Worm (Caenorhabditis elegans) whole organism, L1 larva: ENCODE data around the gene Y71H2AM.3.

Experiments used
- C16A3.4 ChIP-seq: fragments of 150-350 bp; optimal IDR thresholded peaks from 2 replicates; lab custom pipeline; 2014; ENCODE audit warnings: missing biosample characterization, missing genetic modification characterization
- C34B4.2 ChIP-seq: sonication (generic microtip); optimal IDR thresholded peaks from 2 replicates; lab custom pipeline; 2017; ENCODE audit warnings: mild to moderate bottlenecking, missing genetic modification characterization, missing compliant biosample characterization
- Y116A8C.19 ChIP-seq: sonication (generic microtip); optimal IDR thresholded peaks from 2 replicates; lab custom pipeline; 2016; ENCODE audit warnings: missing compliant biosample characterization, missing genetic modification characterization, borderline replicate concordance
- aly-2 ChIP-seq: fragments of 150-350 bp; optimal IDR thresholded peaks from 2 replicates; lab custom pipeline; 2014; ENCODE audit warnings: missing biosample characterization, missing genetic modification characterization
- ama-1 ChIP-seq: fragments of 150-350 bp; optimal IDR thresholded peaks from 2 replicates; lab custom pipeline; 2014
- blmp-1 ChIP-seq: fragments of 150-350 bp; optimal IDR thresholded peaks from 2 replicates; lab custom pipeline; 2014; ENCODE audit warnings: missing biosample characterization, missing genetic modification characterization
- ceh-88 ChIP-seq: fragments of 200-800 bp; sonication (Bioruptor generic); IDR thresholded peaks from 2 replicates; pipeline ENCODE4 v1.3.6; 2022; ENCODE audit warnings: missing genetic modification characterization, missing compliant biosample characterization
- ceh-90 ChIP-seq: sonication (generic microtip); optimal IDR thresholded peaks from 2 replicates; lab custom pipeline; 2016; ENCODE audit warnings: missing genetic modification characterization, missing compliant biosample characterization
- ces-1 ChIP-seq: fragments of 150-350 bp; optimal IDR thresholded peaks from 2 replicates; lab custom pipeline; 2014; ENCODE audit warnings: missing biosample characterization, missing genetic modification reagents, missing genetic modification characterization
- dpl-1 ChIP-seq, 3 experiments: fragments of 150-350 bp in 2 of 3; sonication (generic microtip) in 1 of 3; optimal IDR thresholded peaks; 2 replicates each; lab custom pipeline; 2014 to 2017; ENCODE audit warnings: missing biosample characterization in 3 of 3, missing genetic modification characterization in 3 of 3, missing genetic modification reagents in 3 of 3
- efl-3 ChIP-seq: fragments of 200-800 bp; sonication (Bioruptor generic); optimal IDR thresholded peaks from 2 replicates; lab custom pipeline; 2018; ENCODE audit warnings: mild to moderate bottlenecking, missing genetic modification characterization, missing compliant biosample characterization
- elt-2 ChIP-seq: sonication (generic microtip); optimal IDR thresholded peaks from 2 replicates; lab custom pipeline; 2016; ENCODE audit warnings: missing genetic modification characterization, mild to moderate bottlenecking, inconsistent platforms, missing compliant biosample characterization, missing genetic modification reagents
- elt-3 ChIP-seq, 6 experiments: fragments of 150-350 bp in 1 of 6; sonication (generic microtip); optimal IDR thresholded peaks; 2 replicates each; lab custom pipeline; 2017 to 2018; ENCODE audit warnings: missing biosample characterization in 6 of 6, missing genetic modification characterization in 6 of 6, inconsistent platforms in 1 of 6
- ets-5 ChIP-seq: fragments of 200-800 bp; sonication (Bioruptor generic); IDR thresholded peaks from 2 replicates; pipeline ENCODE4 v1.3.6; 2022; ENCODE audit warnings: missing genetic modification characterization, missing compliant biosample characterization
- fkh-10 ChIP-seq: sonication (generic microtip); optimal IDR thresholded peaks from 2 replicates; lab custom pipeline; 2017; ENCODE audit warnings: missing biosample characterization, missing genetic modification reagents, missing genetic modification characterization
- fkh-4 ChIP-seq: sonication (generic microtip); optimal IDR thresholded peaks from 2 replicates; lab custom pipeline; 2016; ENCODE audit warnings: missing compliant biosample characterization, missing genetic modification characterization, borderline replicate concordance
- fkh-8 ChIP-seq: sonication (generic microtip); optimal IDR thresholded peaks from 2 replicates; lab custom pipeline; 2016; ENCODE audit warnings: mild to moderate bottlenecking, missing genetic modification characterization, missing compliant biosample characterization
- fos-1 ChIP-seq: fragments of 150-350 bp; optimal IDR thresholded peaks from 2 replicates; lab custom pipeline; 2014; ENCODE audit warnings: missing biosample characterization, missing genetic modification characterization
- grh-1 ChIP-seq: fragments of 200-800 bp; sonication (Bioruptor generic); IDR thresholded peaks from 2 replicates; pipeline ENCODE4 v1.3.6; 2022; ENCODE audit warnings: missing genetic modification reagents, missing genetic modification characterization, missing compliant biosample characterization
- irx-1 ChIP-seq: sonication (generic microtip); optimal IDR thresholded peaks from 2 replicates; lab custom pipeline; 2016; ENCODE audit warnings: missing genetic modification characterization, missing compliant biosample characterization
- lin-13 ChIP-seq: fragments of 150-350 bp; optimal IDR thresholded peaks from 2 replicates; lab custom pipeline; 2014; ENCODE audit warnings: missing biosample characterization, missing genetic modification reagents, missing genetic modification characterization
- lin-14 ChIP-seq: fragments of 200-800 bp; sonication (Bioruptor generic); optimal IDR thresholded peaks from 2 replicates; lab custom pipeline; 2018; ENCODE audit warnings: mild to moderate bottlenecking, missing genetic modification characterization, moderate library complexity, missing compliant biosample characterization
- lin-15B ChIP-seq: fragments of 150-350 bp; sonication (generic microtip); optimal IDR thresholded peaks from 3 replicates; lab custom pipeline; 2014; ENCODE audit warnings: missing biosample characterization, missing genetic modification characterization
- lin-39 ChIP-seq: fragments of 150-350 bp; optimal IDR thresholded peaks from 2 replicates; lab custom pipeline; 2014; ENCODE audit warnings: missing biosample characterization, missing genetic modification reagents, missing genetic modification characterization
- mab-9 ChIP-seq: fragments of 200-800 bp; sonication (Bioruptor generic); IDR thresholded peaks from 2 replicates; pipeline ENCODE4 v1.3.6; 2022; ENCODE audit warnings: missing genetic modification reagents, missing genetic modification characterization, missing compliant biosample characterization
- mdl-1 ChIP-seq, 2 experiments: fragments of 150-350 bp; optimal IDR thresholded peaks; 2 replicates each; lab custom pipeline; 2014 to 2017; ENCODE audit warnings: missing biosample characterization in 2 of 2, missing genetic modification characterization in 2 of 2, inconsistent platforms in 1 of 2
- mef-2 ChIP-seq: fragments of 150-350 bp; optimal IDR thresholded peaks from 2 replicates; lab custom pipeline; 2014; ENCODE audit warnings: missing biosample characterization, missing genetic modification characterization
- mep-1 ChIP-seq: fragments of 150-350 bp; optimal IDR thresholded peaks from 2 replicates; lab custom pipeline; 2014; ENCODE audit warnings: missing biosample characterization, missing genetic modification characterization
- nhr-19 ChIP-seq: fragments of 200-800 bp; sonication (Bioruptor generic); conservative IDR thresholded peaks from 2 replicates; pipeline ENCODE4 v1.3.6; 2022; ENCODE audit warnings: missing genetic modification characterization, missing compliant biosample characterization
- nhr-20 ChIP-seq: sonication (generic microtip); optimal IDR thresholded peaks from 2 replicates; lab custom pipeline; 2016; ENCODE audit warnings: mild to moderate bottlenecking, missing genetic modification characterization, missing compliant biosample characterization
- nhr-28 ChIP-seq: fragments of 150-350 bp; optimal IDR thresholded peaks from 2 replicates; lab custom pipeline; 2014; ENCODE audit warnings: missing biosample characterization, missing genetic modification characterization
- nhr-47 ChIP-seq: sonication (generic microtip); optimal IDR thresholded peaks from 2 replicates; lab custom pipeline; 2016; ENCODE audit warnings: mild to moderate bottlenecking, missing genetic modification characterization, moderate library complexity, missing compliant biosample characterization
- nhr-71 ChIP-seq: sonication (generic microtip); optimal IDR thresholded peaks from 2 replicates; lab custom pipeline; 2016; ENCODE audit warnings: mild to moderate bottlenecking, missing genetic modification characterization, moderate library complexity, missing compliant biosample characterization
- nhr-76 ChIP-seq: sonication (generic microtip); optimal IDR thresholded peaks from 2 replicates; lab custom pipeline; 2017; ENCODE audit warnings: missing biosample characterization, missing genetic modification characterization
- nhr-77 ChIP-seq: fragments of 150-350 bp; optimal IDR thresholded peaks from 2 replicates; lab custom pipeline; 2014; ENCODE audit warnings: missing biosample characterization, missing genetic modification characterization
- nhr-85 ChIP-seq: sonication (generic microtip); peaks from one replicate; lab custom pipeline; 2016; ENCODE audit warnings: missing genetic modification characterization, inconsistent platforms, missing compliant biosample characterization
- nhr-90 ChIP-seq: sonication (generic microtip); optimal IDR thresholded peaks from 2 replicates; lab custom pipeline; 2016; ENCODE audit warnings: mild to moderate bottlenecking, missing genetic modification characterization, missing compliant biosample characterization; ENCODE audit not compliant: poor library complexity
- pax-3 ChIP-seq: fragments of 200-800 bp; sonication (Bioruptor generic); optimal IDR thresholded peaks from 2 replicates; lab custom pipeline; 2018; ENCODE audit warnings: mild to moderate bottlenecking, missing genetic modification characterization, moderate library complexity, missing compliant biosample characterization
- pqm-1 ChIP-seq: sonication (generic microtip); optimal IDR thresholded peaks from 3 replicates; lab custom pipeline; 2017; ENCODE audit warnings: missing biosample characterization, missing genetic modification characterization
- rnt-1 ChIP-seq: sonication (generic microtip); optimal IDR thresholded peaks from 2 replicates; lab custom pipeline; 2016; ENCODE audit warnings: mild to moderate bottlenecking, missing genetic modification characterization, moderate library complexity, missing compliant biosample characterization
- skn-1 ChIP-seq: fragments of 150-350 bp; optimal IDR thresholded peaks from 2 replicates; lab custom pipeline; 2014; ENCODE audit warnings: missing biosample characterization, missing genetic modification characterization
- snpc-4 ChIP-seq: fragments of 150-350 bp; optimal IDR thresholded peaks from 2 replicates; lab custom pipeline; 2014; ENCODE audit warnings: missing biosample characterization, missing genetic modification characterization
- sox-4 ChIP-seq: sonication (generic microtip); optimal IDR thresholded peaks from 2 replicates; lab custom pipeline; 2016; ENCODE audit warnings: missing genetic modification characterization, missing compliant biosample characterization
- sup-37 ChIP-seq: fragments of 200-800 bp; sonication (Bioruptor generic); optimal IDR thresholded peaks from 2 replicates; lab custom pipeline; 2018; ENCODE audit warnings: mild to moderate bottlenecking, missing genetic modification characterization, missing compliant biosample characterization
- swsn-7 ChIP-seq: sonication (generic microtip); optimal IDR thresholded peaks from 2 replicates; lab custom pipeline; 2016; ENCODE audit warnings: missing genetic modification characterization, missing compliant biosample characterization
- tbx-2 ChIP-seq: sonication (generic microtip); optimal IDR thresholded peaks from 2 replicates; lab custom pipeline; 2016; ENCODE audit warnings: missing genetic modification characterization, missing compliant biosample characterization
- unc-130 ChIP-seq: fragments of 150-350 bp; optimal IDR thresholded peaks from 2 replicates; lab custom pipeline; 2017; ENCODE audit warnings: missing biosample characterization, missing genetic modification characterization, inconsistent platforms
- unc-62 ChIP-seq: fragments of 150-350 bp; optimal IDR thresholded peaks from 2 replicates; lab custom pipeline; 2014; ENCODE audit warnings: missing biosample characterization, missing genetic modification reagents, missing genetic modification characterization
- unc-86 ChIP-seq: sonication (generic microtip); optimal IDR thresholded peaks from 2 replicates; lab custom pipeline; 2016; ENCODE audit warnings: missing genetic modification characterization, missing compliant biosample characterization
- vab-15 ChIP-seq: sonication (generic microtip); optimal IDR thresholded peaks from 2 replicates; lab custom pipeline; 2017; ENCODE audit warnings: missing genotype, mild to moderate bottlenecking, missing genetic modification characterization, missing compliant biosample characterization
- xbp-1 ChIP-seq: sonication (generic microtip); optimal IDR thresholded peaks from 2 replicates; lab custom pipeline; 2016; ENCODE audit warnings: missing genetic modification characterization, missing compliant biosample characterization
- zip-4 ChIP-seq: fragments of 200-800 bp; sonication (Bioruptor generic); optimal IDR thresholded peaks from 2 replicates; lab custom pipeline; 2018; ENCODE audit warnings: mild to moderate bottlenecking, missing genetic modification characterization, moderate library complexity, missing compliant biosample characterization
- ztf-4 ChIP-seq: fragments of 150-350 bp; optimal IDR thresholded peaks from 2 replicates; lab custom pipeline; 2014; ENCODE audit warnings: missing biosample characterization, missing genetic modification characterization

Gene Y71H2AM.3

DNA sequence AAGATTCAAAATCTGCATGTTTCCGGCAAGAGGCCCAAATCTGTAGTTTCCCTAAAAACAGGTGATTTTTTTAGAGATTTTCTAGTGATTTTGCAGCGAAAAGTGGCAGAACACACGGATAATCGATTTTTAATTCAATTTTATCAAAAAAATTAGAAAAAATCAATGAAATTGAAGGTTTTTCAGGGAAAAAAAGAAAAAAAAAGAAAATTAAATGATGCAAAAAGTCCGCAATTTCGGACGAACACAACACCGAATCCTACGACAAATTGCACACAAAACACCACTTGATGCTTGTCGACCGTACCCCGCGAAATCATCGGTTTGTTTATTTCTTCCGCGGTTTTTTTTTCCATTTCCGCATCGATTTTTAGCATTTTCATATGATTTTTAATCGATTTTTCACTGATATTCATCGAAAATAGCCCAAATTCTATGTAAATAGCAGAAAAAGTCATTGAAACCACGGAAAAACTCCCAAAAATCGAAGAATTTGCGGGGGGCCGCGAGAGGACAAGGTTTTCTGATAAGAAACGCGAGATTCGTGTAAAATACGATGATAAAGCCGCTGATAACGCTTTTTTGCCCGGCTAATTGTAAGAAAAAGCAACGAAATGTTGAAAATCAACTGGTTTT lies 9.8 kb downstream of the Y71H2AM.3 start, which contains the start of gene tufm-1:
tufm-1 (minus strand) TSS at position 51 of the 636 bp plus-strand sequence.
- TF ChIP-seq lin-14 (GFP tag; lab: Kevin White, UChicago), result no peak
- peak; percentile 57 for TF ChIP-seq tbx-2 (tag; lab: Kevin White, UChicago)
- TF ChIP-seq sup-37 (GFP tag; lab: Kevin White, UChicago), result no peak
- peak; percentile 64 for TF ChIP-seq nhr-47 (tag; lab: Kevin White, UChicago)
- TF ChIP-seq rnt-1 (tag; lab: Kevin White, UChicago), result no peak
- peak; percentile 62 to 74 (median 65) for TF ChIP-seq dpl-1 (GFP tag; optimal IDR thresholded peaks at IDR 0.05; lab: Kevin White, UChicago)
- no peak for TF ChIP-seq fos-1 (tag; lab: Kevin White, UChicago)
- TF ChIP-seq sox-4 (tag; lab: Kevin White, UChicago), result no peak
- TF ChIP-seq vab-15, result no peak
- TF ChIP-seq nhr-85 (tag; lab: Kevin White, UChicago), result peak; percentile 52
- no peak for TF ChIP-seq ceh-88 (GFP tag; lab: Robert Waterston, UW)
- peak; percentile 10 for TF ChIP-seq snpc-4 (tag; lab: Kevin White, UChicago)
- no peak for TF ChIP-seq irx-1 (tag; lab: Kevin White, UChicago)
- peak; percentile 18 for TF ChIP-seq unc-130
- TF ChIP-seq mab-9, result no peak
- no peak for TF ChIP-seq zip-4 (GFP tag; lab: Kevin White, UChicago)
- TF ChIP-seq fkh-10 (GFP tag; lab: Kevin White, UChicago), result no peak
- no peak for TF ChIP-seq C34B4.2 (tag; lab: Kevin White, UChicago)
- peak; percentile 50 for TF ChIP-seq fkh-8 (tag; lab: Kevin White, UChicago)
- TF ChIP-seq lin-13 (GFP tag; lab: Kevin White, UChicago), result peak; percentile 36
- peak; percentile 56 for TF ChIP-seq nhr-71 (tag; lab: Kevin White, UChicago)
- peak; percentile 34 for TF ChIP-seq xbp-1 (tag; lab: Kevin White, UChicago)
- TF ChIP-seq ama-1, result no peak
- no peak for TF ChIP-seq nhr-28 (tag; lab: Kevin White, UChicago)
- TF ChIP-seq ceh-90 (tag; lab: Kevin White, UChicago), result no peak
- no peak for TF ChIP-seq unc-86 (tag; lab: Kevin White, UChicago)
- peak; percentile 33 for TF ChIP-seq lin-15B
- no peak for TF ChIP-seq mef-2 (tag; lab: Kevin White, UChicago)
- no peak for TF ChIP-seq ztf-4 (tag; lab: Kevin White, UChicago)
- no peak for TF ChIP-seq pax-3 (tag; lab: Kevin White, UChicago)
- TF ChIP-seq mep-1 (tag; lab: Kevin White, UChicago), result peak; percentile 61
- TF ChIP-seq blmp-1 (tag; lab: Kevin White, UChicago), result peak; percentile 13
- no peak for TF ChIP-seq unc-62 (GFP tag; lab: Kevin White, UChicago)
- TF ChIP-seq Y116A8C.19 (tag; lab: Kevin White, UChicago), result no peak
- TF ChIP-seq C16A3.4 (tag; lab: Kevin White, UChicago), result peak; percentile 47
- no peak for TF ChIP-seq nhr-76
- peak; percentile 28 for TF ChIP-seq swsn-7 (tag; lab: Kevin White, UChicago)
- TF ChIP-seq nhr-19 (GFP tag; lab: Robert Waterston, UW), result peak; percentile 11; the same call in 1 of the 2 replicates
- no peak for TF ChIP-seq nhr-90 (tag; lab: Kevin White, UChicago)
- TF ChIP-seq aly-2, result no peak
- no peak for TF ChIP-seq ets-5 (GFP tag; lab: Robert Waterston, UW)
- TF ChIP-seq nhr-77 (tag; lab: Kevin White, UChicago), result no peak
- TF ChIP-seq ces-1 (GFP tag; lab: Kevin White, UChicago), result no peak
- peak; percentile 59 for TF ChIP-seq skn-1 (tag; lab: Kevin White, UChicago)
- peak; percentile 21 for TF ChIP-seq elt-2 (tag; lab: Kevin White, UChicago)
- TF ChIP-seq grh-1 (GFP tag; lab: Robert Waterston, UW), result no peak
- TF ChIP-seq mdl-1 (tag; optimal IDR thresholded peaks at IDR 0.05; lab: Kevin White, UChicago), result peak in 1 of 2 experiments; percentile 26
- TF ChIP-seq pqm-1 (tag; lab: Kevin White, UChicago), result no peak
- TF ChIP-seq fkh-4 (tag; lab: Kevin White, UChicago), result no peak
- peak in 1 of 6 experiments; percentile 31 for TF ChIP-seq elt-3 (tag; optimal IDR thresholded peaks at IDR 0.05; lab: Kevin White, UChicago)
- no peak for TF ChIP-seq efl-3 (GFP tag; lab: Kevin White, UChicago)
- TF ChIP-seq nhr-20 (tag; lab: Kevin White, UChicago), result no peak
- no peak for TF ChIP-seq lin-39
